Worm (Caenorhabditis elegans) whole organism, early embryonic: Measurements from ENCODE around the gene srv-34.

ENCODE experiments used
- ceh-36 ChIP-seq: sonication (generic microtip); optimal IDR thresholded peaks from 2 replicates; lab custom pipeline; 2016; ENCODE audit warnings: missing genetic modification characterization, inconsistent platforms, missing compliant biosample characterization
- flt-1 ChIP-seq: fragments of 200-800 bp; sonication (Bioruptor generic); IDR thresholded peaks from 2 replicates; pipeline ENCODE4 v1.3.6; 2022; ENCODE audit warnings: missing genetic modification characterization, missing compliant biosample characterization
- hmg-4 ChIP-seq: fragments of 200-800 bp; sonication (Bioruptor generic); optimal IDR thresholded peaks from 2 replicates; lab custom pipeline; 2018; ENCODE audit warnings: mild to moderate bottlenecking, missing genetic modification characterization, missing compliant biosample characterization
- scrt-1 ChIP-seq: fragments of 200-800 bp; sonication (Bioruptor generic); IDR thresholded peaks from 2 replicates; pipeline ENCODE4 v1.3.6; 2022; ENCODE audit warnings: missing genetic modification characterization, missing compliant biosample characterization
- tbx-11 ChIP-seq: fragments of 200-800 bp; sonication (Bioruptor generic); IDR thresholded peaks from 2 replicates; pipeline ENCODE4 v1.3.6; 2022; ENCODE audit warnings: missing genetic modification characterization, missing compliant biosample characterization

ce11 chrV:16354675-16355074 is 19.9 kb downstream of the srv-34 start:
- TF ChIP-seq ceh-36 (tag; lab: Kevin White, UChicago) (no peak), hmg-4 (GFP tag; lab: Kevin White, UChicago) (no peak), tbx-11 (GFP tag; lab: Robert Waterston, UW) (no peak), scrt-1 (GFP tag; lab: Robert Waterston, UW) (no peak), flt-1 (no peak)
